Worm (Caenorhabditis elegans): ENCODE measurements around the gene spp-13.

spp-13 gene

ce11 chrX:8371906-8372305 lies 46.4 kb downstream of the spp-13 start, which contains the start of gene nep-15:
Gene nep-15, plus strand, starts transcription at chrX:8372206.
- TF ChIP-seq sptf-2 (GFP tag; optimal IDR thresholded peaks at IDR 0.05) = no peak
- TF ChIP-seq lin-40 (tag; optimal IDR thresholded peaks at IDR 0.05) = no peak
- no peak for TF ChIP-seq ama-1 (optimal IDR thresholded peaks at IDR 0.05)
- TF ChIP-seq ama-1 (GFP tag; optimal IDR thresholded peaks at IDR 0.05) = no peak
- TF ChIP-seq hmg-20 (GFP tag; IDR thresholded peaks at IDR 0.05) = no peak
- TF ChIP-seq K11D2.4 (GFP tag; IDR thresholded peaks at IDR 0.05) = no peak
- no peak for TF ChIP-seq C06A6.2 (GFP tag; conservative IDR thresholded peaks at IDR 0.05)
- no peak for TF ChIP-seq nfya-1 (tag; optimal IDR thresholded peaks at IDR 0.05; ENCODE audit: borderline replicate concordance, insufficient read depth)
- no peak for TF ChIP-seq pbrm-1 (GFP tag; IDR thresholded peaks at IDR 0.05)
- no peak for TF ChIP-seq mxl-1 (tag; optimal IDR thresholded peaks at IDR 0.05)
- TF ChIP-seq attf-5 (GFP tag; optimal IDR thresholded peaks at IDR 0.05) = no peak
- TF ChIP-seq unc-62 (GFP tag; optimal IDR thresholded peaks at IDR 0.05) = no peak
- no peak for TF ChIP-seq unc-130 (GFP tag; optimal IDR thresholded peaks at IDR 0.05)
- TF ChIP-seq madf-3 (GFP tag; IDR thresholded peaks at IDR 0.05) = no peak
- no peak for TF ChIP-seq ceh-58 (GFP tag; IDR thresholded peaks at IDR 0.05)
- no peak for TF ChIP-seq dox-1 (GFP tag; IDR thresholded peaks at IDR 0.05)
- no peak for TF ChIP-seq ekl-4 (GFP tag; IDR thresholded peaks at IDR 0.05)

ce11 chrX:8368210-8368609 lies 50.1 kb downstream of the spp-13 start:
- TF ChIP-seq F57A8.1 (GFP tag; optimal IDR thresholded peaks at IDR 0.05) (no peak), hlh-26 (GFP tag; conservative IDR thresholded peaks at IDR 0.05) (no peak), atf-7 (tag; optimal IDR thresholded peaks at IDR 0.05) (peak; percentile 44), F52B5.7 (tag; optimal IDR thresholded peaks at IDR 0.05) (no peak), snpc-4 (GFP tag; optimal IDR thresholded peaks at IDR 0.05) (no peak), snpc-4 (tag; optimal IDR thresholded peaks at IDR 0.05) (peak in 1 of 4 experiments; percentile 48), Y95B8A.8 (GFP tag; IDR thresholded peaks at IDR 0.05) (no peak), nhr-80 (tag; optimal IDR thresholded peaks at IDR 0.05) (peak; percentile 95), pha-4 (tag; optimal IDR thresholded peaks at IDR 0.05) (no peak), sdz-38 (tag; optimal IDR thresholded peaks at IDR 0.05) (no peak), ceh-100 (GFP tag; IDR thresholded peaks at IDR 0.05) (no peak), let-607 (tag; optimal IDR thresholded peaks at IDR 0.05) (peak in 1 of 2 experiments; percentile 28), F23B12.7 (tag; optimal IDR thresholded peaks at IDR 0.05; ENCODE audit: insufficient read depth) (peak; percentile 29), tbx-9 (tag; optimal IDR thresholded peaks at IDR 0.05; ENCODE audit: borderline replicate concordance) (no peak), lin-40 (tag; optimal IDR thresholded peaks at IDR 0.05) (peak; percentile 78), lin-54 (GFP tag; optimal IDR thresholded peaks at IDR 0.05) (no peak), unc-62 (GFP tag; optimal IDR thresholded peaks at IDR 0.05) (no peak), let-526 (GFP tag; IDR thresholded peaks at IDR 0.05) (0 out of 2 replicates have a peak, but pooled peaks have one; percentile 53), madf-10 (tag; optimal IDR thresholded peaks at IDR 0.05) (peak; percentile 45), attf-6 (GFP tag; IDR thresholded peaks at IDR 0.05) (no peak), ztf-18 (tag; optimal IDR thresholded peaks at IDR 0.05) (peak; percentile 93), efl-1 (GFP tag; optimal IDR thresholded peaks at IDR 0.05) (no peak), hmg-1.2 (GFP tag; IDR thresholded peaks at IDR 0.05) (peak; percentile 46), ceh-27 (GFP tag; optimal IDR thresholded peaks at IDR 0.05) (peak; percentile 34), lin-35 (GFP tag; optimal IDR thresholded peaks at IDR 0.05) (peak in 1 of 3 experiments; percentile 74), fkh-3 (tag; optimal IDR thresholded peaks at IDR 0.05) (no peak), ccch-3 (GFP tag; optimal IDR thresholded peaks at IDR 0.05) (no peak), rcor-1 (GFP tag; IDR thresholded peaks at IDR 0.05) (0 out of 2 replicates have a peak, but pooled peaks have one; percentile 47), lir-1 (GFP tag; conservative IDR thresholded peaks at IDR 0.05) (peak; percentile 46; the same call in 1 of the 2 replicates), hmg-20 (GFP tag; IDR thresholded peaks at IDR 0.05) (peak; percentile 35; the same call in 1 of the 2 replicates), gei-17 (GFP tag; optimal IDR thresholded peaks at IDR 0.05) (no peak), F22D6.2 (tag; optimal IDR thresholded peaks at IDR 0.05) (no peak), Y53G8AR.9 (GFP tag; conservative IDR thresholded peaks at IDR 0.05) (0 out of 2 replicates have a peak, but pooled peaks have one; percentile 43), xnd-1 (tag; optimal IDR thresholded peaks at IDR 0.05) (no peak)
